Worm (Caenorhabditis elegans): Measurements from ENCODE around the gene F46B6.4.

Gene F46B6.4

ce11 chrV:9789657-9790261 is 10.4 kb upstream of the F46B6.4 start, which contains the start of gene ztf-7 (continued):
- TF ChIP-seq lin-40 (tag; optimal IDR thresholded peaks at IDR 0.05) = peak; percentile 97
- TF ChIP-seq Y79H2A.3 (GFP tag; conservative IDR thresholded peaks at IDR 0.05) = no peak
- peak; percentile 51; the same call in 1 of the 2 replicates for TF ChIP-seq attf-3 (GFP tag; conservative IDR thresholded peaks at IDR 0.05)
- no peak for TF ChIP-seq ccch-3 (GFP tag; optimal IDR thresholded peaks at IDR 0.05)
- TF ChIP-seq hlh-12 (tag; optimal IDR thresholded peaks at IDR 0.05) = no peak
- no peak for TF ChIP-seq sptf-2 (GFP tag; optimal IDR thresholded peaks at IDR 0.05)
- TF ChIP-seq F57C9.4 (tag; optimal IDR thresholded peaks at IDR 0.05) = no peak
- no peak for TF ChIP-seq ama-1 (optimal IDR thresholded peaks at IDR 0.05)
- no peak for TF ChIP-seq ama-1 (GFP tag; optimal IDR thresholded peaks at IDR 0.05)
- TF ChIP-seq tbx-9 (tag; optimal IDR thresholded peaks at IDR 0.05; ENCODE audit: borderline replicate concordance) = no peak
- TF ChIP-seq die-1 (tag; optimal IDR thresholded peaks at IDR 0.05) = no peak
- peak; percentile 96 for TF ChIP-seq K11D2.4 (GFP tag; IDR thresholded peaks at IDR 0.05)
- peak; percentile 62 for TF ChIP-seq F33H1.4 (GFP tag; IDR thresholded peaks at IDR 0.05)
- peak; percentile 98 for TF ChIP-seq B0336.3 (GFP tag; IDR thresholded peaks at IDR 0.05)
- TF ChIP-seq atf-7 (tag; optimal IDR thresholded peaks at IDR 0.05) = peak; percentile 96
- no peak for TF ChIP-seq zfh-2 (GFP tag; conservative IDR thresholded peaks at IDR 0.05)
- peak; percentile 75 for TF ChIP-seq cebp-1 (GFP tag; IDR thresholded peaks at IDR 0.05)
- TF ChIP-seq cebp-1 (tag; optimal IDR thresholded peaks at IDR 0.05) = peak; percentile 96
- TF ChIP-seq tbp1 (GFP tag; optimal IDR thresholded peaks at IDR 0.05) = peak; percentile 73
- TF ChIP-seq ztf-25 (GFP tag; IDR thresholded peaks at IDR 0.05) = no peak
- peak; percentile 97 for TF ChIP-seq ceh-27 (GFP tag; optimal IDR thresholded peaks at IDR 0.05)
- no peak for TF ChIP-seq nfya-1 (tag; optimal IDR thresholded peaks at IDR 0.05; ENCODE audit: borderline replicate concordance, insufficient read depth)
- peak; percentile 69 for TF ChIP-seq madf-6 (GFP tag; IDR thresholded peaks at IDR 0.05)
- no peak for TF ChIP-seq nhr-179 (tag; optimal IDR thresholded peaks at IDR 0.05)
- peak; percentile 70; the same call in 1 of the 2 replicates for TF ChIP-seq sea-2 (GFP tag; IDR thresholded peaks at IDR 0.05)
- peak; percentile 95 for TF ChIP-seq ztf-22 (GFP tag; optimal IDR thresholded peaks at IDR 0.05)
- 0 out of 2 replicates have a peak, but pooled peaks have one; percentile 11 for TF ChIP-seq attf-6 (GFP tag; IDR thresholded peaks at IDR 0.05)
- no peak for TF ChIP-seq sdz-38 (tag; optimal IDR thresholded peaks at IDR 0.05)
- TF ChIP-seq let-526 (GFP tag; IDR thresholded peaks at IDR 0.05) = peak; percentile 93
- peak; percentile 81 for TF ChIP-seq Y67H2A.10 (GFP tag; conservative IDR thresholded peaks at IDR 0.05)
- peak; percentile 95 for TF ChIP-seq Y53G8AR.9 (GFP tag; conservative IDR thresholded peaks at IDR 0.05)
- peak; percentile 49 for TF ChIP-seq dpl-1 (GFP tag; optimal IDR thresholded peaks at IDR 0.05)
- no peak for TF ChIP-seq lsy-27 (tag; optimal IDR thresholded peaks at IDR 0.05; ENCODE audit: borderline replicate concordance, insufficient read depth)
- TF ChIP-seq F49E8.2 (tag; optimal IDR thresholded peaks at IDR 0.05; ENCODE audit: insufficient read depth) = peak; percentile 3
- peak; percentile 97 for TF ChIP-seq tlf-1 (GFP tag; optimal IDR thresholded peaks at IDR 0.05)
- no peak for TF ChIP-seq mel-28 (tag; optimal IDR thresholded peaks at IDR 0.05; ENCODE audit: borderline replicate concordance)
- TF ChIP-seq unc-62 (GFP tag; optimal IDR thresholded peaks at IDR 0.05) = no peak
- TF ChIP-seq Y56A3A.18 (GFP tag; IDR thresholded peaks at IDR 0.05) = peak; percentile 94
- no peak for TF ChIP-seq snpc-1.3 (tag; optimal IDR thresholded peaks at IDR 0.05; ENCODE audit: insufficient read depth)
- TF ChIP-seq efl-1 (GFP tag; optimal IDR thresholded peaks at IDR 0.05) = peak; percentile 36
- TF ChIP-seq fkh-3 (tag; optimal IDR thresholded peaks at IDR 0.05) = no peak
- TF ChIP-seq ztf-6 (GFP tag; IDR thresholded peaks at IDR 0.05) = 0 out of 2 replicates have a peak, but pooled peaks have one; percentile 42
- peak; percentile 89 for TF ChIP-seq madf-10 (tag; optimal IDR thresholded peaks at IDR 0.05)
- TF ChIP-seq Y95B8A.8 (GFP tag; IDR thresholded peaks at IDR 0.05) = peak; percentile 90
- TF ChIP-seq attf-5 (GFP tag; optimal IDR thresholded peaks at IDR 0.05) = peak; percentile 97
- no peak for TF ChIP-seq B0019.2 (GFP tag; conservative IDR thresholded peaks at IDR 0.05)
- peak; percentile 99 for TF ChIP-seq hmg-1.2 (GFP tag; IDR thresholded peaks at IDR 0.05)
- TF ChIP-seq K12H6.12 (tag; optimal IDR thresholded peaks at IDR 0.05) = peak; percentile 97
